Worm (Caenorhabditis elegans) whole organism, midembryonic: ENCODE data around the gene R12B2.6.

Experiments
- T22C8.4 ChIP-seq: fragments of 200-800 bp; sonication (Bioruptor generic); IDR thresholded peaks from 2 replicates; pipeline ENCODE4 v1.3.6; 2022; ENCODE audit warnings: missing genetic modification characterization, missing compliant biosample characterization
- cog-1 ChIP-seq: sonication (generic microtip); optimal IDR thresholded peaks from 2 replicates; lab custom pipeline; 2016; ENCODE audit warnings: missing genetic modification characterization, missing compliant biosample characterization
- flt-1 ChIP-seq: fragments of 200-800 bp; sonication (Bioruptor generic); IDR thresholded peaks from 2 replicates; pipeline ENCODE4 v1.3.6; 2022; ENCODE audit warnings: missing genetic modification characterization, missing compliant biosample characterization
- klf-2 ChIP-seq: fragments of 200-800 bp; sonication (Bioruptor generic); conservative IDR thresholded peaks from 2 replicates; pipeline ENCODE4 v1.3.6; 2022; ENCODE audit warnings: missing genetic modification reagents, missing genetic modification characterization, missing compliant biosample characterization
- med-1 ChIP-seq: sonication (generic microtip); optimal IDR thresholded peaks from 2 replicates; lab custom pipeline; 2017; ENCODE audit warnings: missing genetic modification characterization, mild to moderate bottlenecking, missing compliant biosample characterization, antibody characterized with exemption, missing genetic modification reagents; ENCODE audit not compliant: insufficient read depth
- ref-1 ChIP-seq: fragments of 200-800 bp; sonication (Bioruptor generic); conservative IDR thresholded peaks from 2 replicates; pipeline ENCODE4 v1.3.6; 2022; ENCODE audit warnings: missing genetic modification reagents, missing genetic modification characterization, missing compliant biosample characterization
- tab-1 ChIP-seq: fragments of 200-800 bp; sonication (Bioruptor generic); IDR thresholded peaks from 2 replicates; pipeline ENCODE4 v1.3.6; 2022; ENCODE audit warnings: missing genetic modification characterization, missing compliant biosample characterization
- ztf-23 ChIP-seq: fragments of 200-800 bp; sonication (Bioruptor generic); IDR thresholded peaks from 2 replicates; pipeline ENCODE4 v1.3.6; 2022; ENCODE audit warnings: missing genetic modification reagents, missing genetic modification characterization, missing compliant biosample characterization
- ztf-29 ChIP-seq: fragments of 200-800 bp; sonication (Bioruptor generic); IDR thresholded peaks from 2 replicates; pipeline ENCODE4 v1.3.6; 2022; ENCODE audit warnings: missing genetic modification reagents, missing genetic modification characterization, missing compliant biosample characterization

The R12B2.6 gene

DNA sequence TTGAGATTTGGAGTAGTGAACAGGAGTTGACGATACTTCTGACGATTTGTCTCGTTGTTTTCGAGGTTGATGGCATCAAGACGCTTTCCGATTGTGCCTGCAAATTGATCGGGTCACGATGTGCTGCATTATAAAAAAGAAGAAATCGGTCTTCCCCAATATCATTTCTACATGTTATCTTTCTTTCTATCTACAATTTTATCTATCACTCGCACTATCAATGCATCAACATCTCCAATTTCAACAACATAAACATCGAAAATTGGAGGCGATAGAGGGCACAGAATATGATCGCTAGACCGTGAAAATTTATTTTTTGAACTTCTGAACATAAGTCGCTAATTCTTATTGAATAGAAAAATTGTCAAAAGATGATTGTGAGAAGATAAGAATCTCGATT, 41.8 kb upstream of the R12B2.6 start:
- TF ChIP-seq med-1 (GFP tag; lab: Kevin White, UChicago) (no peak), ztf-29 (GFP tag; lab: Robert Waterston, UW) (no peak), T22C8.4 (GFP tag; lab: Robert Waterston, UW) (no peak), cog-1 (tag; lab: Kevin White, UChicago) (no peak), klf-2 (GFP tag; lab: Robert Waterston, UW) (no peak), ref-1 (GFP tag; lab: Robert Waterston, UW) (no peak), tab-1 (GFP tag; lab: Robert Waterston, UW) (no peak), flt-1 (GFP tag; lab: Robert Waterston, UW) (no peak), ztf-23 (no peak)

DNA sequence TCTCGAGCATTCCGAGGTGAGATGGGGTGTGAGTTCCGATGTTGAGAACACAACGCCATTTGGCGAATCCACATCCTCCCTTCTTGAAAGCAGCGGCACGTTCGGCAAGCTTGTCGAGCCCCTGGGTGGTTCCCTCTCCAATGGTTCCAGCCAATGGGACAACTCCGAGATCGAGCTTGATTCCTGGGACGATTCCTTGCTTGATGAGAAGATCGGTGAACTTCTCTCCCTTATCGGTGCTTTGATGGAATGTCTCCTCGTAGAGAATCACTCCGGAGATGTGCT, 41.4 kb upstream of the R12B2.6 start:
- TF ChIP-seq cog-1 (tag; lab: Kevin White, UChicago) (no peak), ztf-29 (GFP tag; lab: Robert Waterston, UW) (no peak), tab-1 (GFP tag; lab: Robert Waterston, UW) (no peak), T22C8.4 (GFP tag; lab: Robert Waterston, UW) (no peak), ref-1 (GFP tag; lab: Robert Waterston, UW) (no peak), med-1 (GFP tag; lab: Kevin White, UChicago) (no peak), flt-1 (GFP tag; lab: Robert Waterston, UW) (no peak), klf-2 (GFP tag; lab: Robert Waterston, UW) (no peak), ztf-23 (no peak)

DNA sequence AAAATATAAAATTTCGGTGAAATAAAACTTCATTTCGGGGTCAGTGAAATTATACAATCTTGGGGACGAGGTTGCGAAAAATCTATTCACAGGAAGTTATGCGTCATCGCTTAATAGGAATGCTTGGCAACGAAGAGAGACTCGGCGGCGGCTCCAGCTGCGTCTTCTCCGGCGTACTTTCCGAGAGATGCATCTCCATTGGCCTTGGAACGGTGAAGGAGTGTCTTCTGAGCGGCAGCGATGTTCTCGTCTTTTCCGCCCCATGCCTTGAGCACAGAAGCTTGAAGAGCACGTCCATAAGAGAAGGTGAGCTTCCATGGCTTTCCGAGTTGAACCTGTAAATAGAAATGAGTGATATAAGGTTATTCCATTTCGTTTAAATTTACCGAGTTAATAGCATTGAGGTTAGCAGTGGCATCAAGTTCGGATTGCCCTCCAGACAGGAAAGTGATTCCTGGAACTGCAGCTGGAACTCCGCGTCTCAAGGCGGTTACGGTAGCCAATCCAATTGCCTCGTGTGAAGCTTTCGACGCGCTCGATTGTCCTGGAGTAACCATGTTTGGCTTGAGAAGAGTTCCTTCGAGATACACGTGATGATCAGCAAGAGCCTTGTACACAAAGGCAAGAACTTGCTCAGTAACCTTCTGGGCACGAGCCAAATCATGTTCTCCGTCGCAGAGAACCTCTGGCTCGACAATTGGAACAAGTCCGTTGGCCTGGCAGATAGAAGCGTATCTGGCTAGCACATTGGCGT, 40.9 kb upstream of the R12B2.6 start:
- no peak for TF ChIP-seq flt-1 (GFP tag; lab: Robert Waterston, UW)
- TF ChIP-seq cog-1 (tag; lab: Kevin White, UChicago) = no peak
- TF ChIP-seq ref-1 (GFP tag; lab: Robert Waterston, UW) = no peak
- no peak for TF ChIP-seq T22C8.4 (GFP tag; lab: Robert Waterston, UW)
- no peak for TF ChIP-seq ztf-23
- TF ChIP-seq ztf-29 (GFP tag; lab: Robert Waterston, UW) = no peak
- no peak for TF ChIP-seq klf-2 (GFP tag; lab: Robert Waterston, UW)
- no peak for TF ChIP-seq med-1 (GFP tag; lab: Kevin White, UChicago)
- no peak for TF ChIP-seq tab-1 (GFP tag; lab: Robert Waterston, UW)

DNA sequence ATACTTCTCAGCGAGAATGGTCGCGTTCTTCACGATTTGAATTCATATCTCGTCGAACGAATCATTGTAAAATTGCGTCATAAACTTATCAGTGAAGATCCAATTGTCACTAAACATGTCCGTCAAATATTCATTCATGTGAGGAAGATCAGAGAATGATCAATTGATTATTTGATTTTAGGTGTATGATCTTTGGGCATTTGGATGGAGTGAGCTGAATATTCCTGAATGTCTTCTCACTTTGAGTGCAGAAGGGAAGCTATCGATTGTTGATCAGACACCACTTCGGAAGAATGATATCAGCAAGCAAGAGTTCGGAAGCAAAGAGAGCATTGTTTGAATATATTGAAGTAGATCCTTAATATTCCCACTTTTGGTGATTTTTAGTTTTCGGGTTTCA, 40.3 kb upstream of the R12B2.6 start:
- no peak for TF ChIP-seq ref-1 (GFP tag; lab: Robert Waterston, UW)
- no peak for TF ChIP-seq cog-1 (tag; lab: Kevin White, UChicago)
- TF ChIP-seq T22C8.4 (GFP tag; lab: Robert Waterston, UW) = no peak
- no peak for TF ChIP-seq med-1 (GFP tag; lab: Kevin White, UChicago)
- TF ChIP-seq ztf-29 (GFP tag; lab: Robert Waterston, UW) = no peak
- no peak for TF ChIP-seq klf-2 (GFP tag; lab: Robert Waterston, UW)
- no peak for TF ChIP-seq ztf-23
- no peak for TF ChIP-seq flt-1 (GFP tag; lab: Robert Waterston, UW)
- TF ChIP-seq tab-1 (GFP tag; lab: Robert Waterston, UW) = no peak

DNA sequence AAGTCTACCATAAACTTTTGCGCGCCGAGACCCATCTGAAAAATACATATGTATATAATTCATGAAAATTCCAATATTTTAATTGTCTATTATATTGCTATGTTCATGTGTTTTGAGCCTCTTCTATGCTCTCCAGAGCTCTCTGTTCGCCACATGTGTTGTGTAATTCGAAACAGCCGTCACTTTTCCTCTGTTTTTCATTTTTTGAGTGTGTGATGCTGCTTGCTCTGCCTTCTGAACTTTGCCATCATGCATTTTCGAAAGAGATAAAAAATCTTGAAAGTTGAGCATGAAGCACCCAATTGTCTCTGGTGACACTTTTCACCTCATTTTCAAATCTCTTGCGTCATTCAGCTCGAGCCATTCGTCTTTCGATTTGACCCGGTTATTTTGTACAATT, 38.3 kb upstream of the R12B2.6 start:
- TF ChIP-seq ztf-23 = no peak
- TF ChIP-seq klf-2 (GFP tag; lab: Robert Waterston, UW) = no peak
- no peak for TF ChIP-seq T22C8.4 (GFP tag; lab: Robert Waterston, UW)
- TF ChIP-seq ztf-29 (GFP tag; lab: Robert Waterston, UW) = no peak

DNA sequence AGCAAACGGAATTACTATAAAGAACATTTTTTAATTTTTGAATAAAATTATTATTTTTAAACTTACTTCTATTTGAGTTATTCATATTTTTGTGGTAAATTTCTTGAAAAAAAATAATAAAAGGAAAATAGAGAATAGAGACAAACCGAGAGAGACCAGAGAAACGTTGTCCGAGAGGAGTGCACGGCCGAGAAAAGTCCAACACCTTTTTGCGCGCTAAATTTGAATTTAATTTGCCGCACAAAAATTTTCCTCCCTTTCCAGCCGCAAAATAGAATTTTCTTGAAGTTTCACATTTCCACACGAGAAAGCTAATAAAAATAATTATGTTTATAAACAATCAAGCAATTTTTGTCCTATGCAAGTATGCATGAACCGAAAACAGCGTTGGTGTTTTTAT, 37.8 kb upstream of the R12B2.6 start, which contains the start of the genes F01F1.11 and F01F1.3:
TSS of gene F01F1.11 (minus strand) at position 118 of the 400 bp plus-strand sequence.
TSS of gene F01F1.3 (plus strand) at position 179 of the 400 bp plus-strand sequence.
- TF ChIP-seq tab-1 (GFP tag; lab: Robert Waterston, UW) (no peak), cog-1 (tag; lab: Kevin White, UChicago) (peak; percentile 13), ztf-23 (0 out of 2 replicates have a peak, but pooled peaks have one; percentile 43)

DNA sequence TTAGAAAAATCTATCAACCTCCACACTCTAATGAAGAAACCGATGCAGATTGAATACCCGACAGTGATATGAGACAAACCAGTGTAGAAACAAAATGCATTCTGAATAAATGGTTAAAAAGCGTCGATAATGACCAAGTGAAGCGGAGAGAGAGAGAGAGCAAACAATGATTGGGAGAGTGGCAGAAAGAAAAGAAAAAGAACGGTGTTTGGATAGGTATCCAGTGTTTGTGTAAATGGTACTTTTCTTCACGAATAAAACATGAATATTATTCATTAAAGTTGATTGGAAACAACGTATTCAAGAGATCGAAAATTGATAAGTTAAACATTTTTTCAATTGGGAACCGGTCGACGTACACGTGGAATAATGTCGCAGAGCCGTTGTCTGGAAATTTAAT, 35.5 kb upstream of the R12B2.6 start, which contains the start of gene F01F1.15:
TSS of gene F01F1.15 (minus strand) at position 101 of the 400 bp plus-strand sequence.
- TF ChIP-seq ztf-29 (GFP tag; lab: Robert Waterston, UW) (no peak), cog-1 (tag; lab: Kevin White, UChicago) (no peak), klf-2 (GFP tag; lab: Robert Waterston, UW) (no peak)

DNA sequence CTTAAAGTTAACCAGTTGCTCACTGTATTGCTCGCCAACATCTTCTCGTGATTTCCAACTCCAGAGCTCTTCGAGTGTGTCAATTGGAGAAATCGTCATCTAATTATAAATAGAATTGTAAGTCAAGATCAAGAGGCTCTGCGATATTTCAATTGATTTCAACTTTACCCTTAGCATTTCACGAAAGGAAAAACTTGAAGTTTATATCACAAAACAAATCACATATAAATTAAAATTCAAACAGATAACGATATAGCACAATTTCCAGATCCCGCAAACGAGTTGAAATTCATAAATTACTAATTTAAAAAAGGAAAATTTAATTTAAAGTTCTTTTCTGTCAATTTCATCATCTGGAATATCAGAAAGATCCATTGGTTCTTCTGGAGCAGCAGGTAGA, 34.4 kb upstream of the R12B2.6 start, which contains the start of gene eng-1:
TSS of gene eng-1 (minus strand) at position 101 of the 400 bp plus-strand sequence.
- TF ChIP-seq ztf-29 (GFP tag; lab: Robert Waterston, UW) = no peak
- TF ChIP-seq ref-1 (GFP tag; lab: Robert Waterston, UW) = no peak
- no peak for TF ChIP-seq T22C8.4 (GFP tag; lab: Robert Waterston, UW)
- no peak for TF ChIP-seq klf-2 (GFP tag; lab: Robert Waterston, UW)
- TF ChIP-seq tab-1 (GFP tag; lab: Robert Waterston, UW) = no peak
- no peak for TF ChIP-seq med-1 (GFP tag; lab: Kevin White, UChicago)
- no peak for TF ChIP-seq cog-1 (tag; lab: Kevin White, UChicago)
- TF ChIP-seq ztf-23 = no peak
- no peak for TF ChIP-seq flt-1 (GFP tag; lab: Robert Waterston, UW)

DNA sequence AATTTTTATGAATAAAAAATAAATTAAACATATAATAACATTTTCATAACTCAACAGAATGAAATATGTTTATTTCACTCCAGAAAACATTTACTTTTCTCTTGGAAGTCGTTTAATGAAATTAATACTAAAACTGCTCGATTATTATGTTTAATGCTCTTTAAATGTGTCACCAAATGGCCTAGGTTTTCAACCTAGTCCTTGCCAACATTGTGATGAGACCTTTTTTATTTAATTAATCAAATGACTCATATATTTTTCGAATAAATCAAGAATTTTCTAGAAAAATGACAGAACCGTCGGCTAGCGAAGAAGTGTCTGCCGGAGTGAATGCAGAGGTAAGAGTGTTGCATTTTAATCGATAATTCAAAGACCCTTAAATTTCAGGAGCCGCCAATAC, 30.3 kb upstream of the R12B2.6 start, which contains the start of gene rabn-5:
TSS of gene rabn-5 (plus strand) at position 284 of the 400 bp plus-strand sequence.
- no peak for TF ChIP-seq klf-2 (GFP tag; lab: Robert Waterston, UW)

DNA sequence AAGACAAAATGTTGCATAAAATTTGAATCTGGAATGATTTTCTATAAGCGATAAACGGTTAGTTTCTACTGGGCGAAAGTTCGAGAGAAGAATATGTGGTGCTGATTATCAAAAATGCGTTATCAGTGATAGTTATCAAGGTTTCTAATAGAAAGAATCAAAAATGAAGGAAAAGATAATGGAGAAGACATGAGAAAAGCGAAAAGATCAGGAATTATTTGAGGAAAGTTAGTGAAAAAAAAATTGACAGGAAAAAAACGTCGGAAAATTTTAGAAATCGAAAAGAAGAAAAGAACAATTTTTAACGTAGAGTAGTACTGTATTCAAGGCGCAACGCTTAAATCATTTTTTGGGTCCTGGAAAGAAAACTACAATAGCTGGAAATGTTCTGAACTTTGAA, 29.8 kb upstream of the R12B2.6 start, which contains the start of gene dnpp-1:
TSS of gene dnpp-1 (minus strand) at position 30 of the 400 bp plus-strand sequence.
- TF ChIP-seq ztf-29 (GFP tag; lab: Robert Waterston, UW) = no peak
- no peak for TF ChIP-seq tab-1 (GFP tag; lab: Robert Waterston, UW)
- TF ChIP-seq ref-1 (GFP tag; lab: Robert Waterston, UW) = no peak
- no peak for TF ChIP-seq ztf-23
- no peak for TF ChIP-seq T22C8.4 (GFP tag; lab: Robert Waterston, UW)
- no peak for TF ChIP-seq flt-1 (GFP tag; lab: Robert Waterston, UW)
